Fruit fly (Drosophila melanogaster) whole organism, embryonic: Measurements from ENCODE around the gene Ptp10D.

Experiments
- Abd-B ChIP-seq: fragments of 200-800 bp; sonication (Bioruptor generic); optimal IDR thresholded peaks from 2 replicates; lab custom pipeline; 2018; ENCODE audit warnings: missing biosample characterization, mild to moderate bottlenecking, missing genetic modification characterization, moderate library complexity
- Atf3 ChIP-seq: fragments of 200-800 bp; sonication (Bioruptor generic); optimal IDR thresholded peaks from 3 replicates; lab custom pipeline; 2016; ENCODE audit warnings: missing biosample characterization, missing genetic modification characterization
- CG10209 ChIP-seq: fragments of 200-800 bp; sonication (Bioruptor generic); optimal IDR thresholded peaks from 3 replicates; lab custom pipeline; 2017; ENCODE audit warnings: missing biosample characterization, mild to moderate bottlenecking, missing genetic modification characterization, missing genetic modification reagents
- CG11696 ChIP-seq: fragments of 200-800 bp; sonication (Bioruptor generic); IDR thresholded peaks from 2 replicates; pipeline ENCODE4 v1.3.6; 2022; ENCODE audit warnings: missing biosample characterization, missing genetic modification characterization
- CG12219 ChIP-seq: fragments of 200-800 bp; sonication (Bioruptor generic); optimal IDR thresholded peaks from 3 replicates; lab custom pipeline; 2018; ENCODE audit warnings: missing biosample characterization, mild to moderate bottlenecking, missing genetic modification characterization
- CG12942 ChIP-seq: fragments of 200-800 bp; sonication (Bioruptor generic); optimal IDR thresholded peaks from 3 replicates; lab custom pipeline; 2016; ENCODE audit warnings: missing biosample characterization, missing genetic modification characterization
- CG13123 ChIP-seq: fragments of 200-800 bp; sonication (Bioruptor generic); optimal IDR thresholded peaks from 2 replicates; lab custom pipeline; 2016; ENCODE audit warnings: missing biosample characterization, missing genetic modification characterization
- CG14014 ChIP-seq: fragments of 200-800 bp; sonication (Bioruptor generic); IDR thresholded peaks from 2 replicates; pipeline ENCODE4 v1.3.6; 2022; ENCODE audit warnings: missing biosample characterization, missing genetic modification characterization
- CG15269 ChIP-seq: fragments of 200-800 bp; sonication (Bioruptor generic); optimal IDR thresholded peaks from 2 replicates; lab custom pipeline; 2018; ENCODE audit warnings: missing biosample characterization, mild to moderate bottlenecking, missing genetic modification characterization, moderate library complexity
- CG16779 ChIP-seq: fragments of 200-800 bp; sonication (Bioruptor generic); IDR thresholded peaks from 2 replicates; pipeline ENCODE4 v1.3.6; 2022; ENCODE audit warnings: missing biosample characterization, missing genetic modification characterization
- CG16863 ChIP-seq: fragments of 200-800 bp; sonication (Bioruptor generic); optimal IDR thresholded peaks from 3 replicates; lab custom pipeline; 2016; ENCODE audit warnings: missing biosample characterization, missing genetic modification characterization
- CG17186 ChIP-seq: fragments of 200-800 bp; sonication (Bioruptor generic); optimal IDR thresholded peaks from 3 replicates; lab custom pipeline; 2017; ENCODE audit warnings: missing biosample characterization, missing genetic modification reagents, missing genetic modification characterization
- CG17328 ChIP-seq: fragments of 200-800 bp; sonication (Bioruptor generic); IDR thresholded peaks from 2 replicates; pipeline ENCODE4 v1.3.6; 2022; ENCODE audit warnings: missing biosample characterization, missing genetic modification characterization
- CG17385 ChIP-seq: fragments of 200-800 bp; sonication (Bioruptor generic); optimal IDR thresholded peaks from 3 replicates; lab custom pipeline; 2018; ENCODE audit warnings: missing biosample characterization, mild to moderate bottlenecking, missing genetic modification characterization
- CG17829 ChIP-seq: fragments of 200-800 bp; optimal IDR thresholded peaks from 2 replicates; lab custom pipeline; 2019; ENCODE audit warnings: missing biosample characterization, mild to moderate bottlenecking, missing genetic modification characterization, moderate library complexity
- CG2712 ChIP-seq: fragments of 200-800 bp; optimal IDR thresholded peaks from 3 replicates; lab custom pipeline; 2019; ENCODE audit warnings: missing biosample characterization, mild to moderate bottlenecking, missing genetic modification characterization, moderate library complexity
- CG3065 ChIP-seq: fragments of 200-800 bp; sonication (Bioruptor generic); optimal IDR thresholded peaks from 2 replicates; lab custom pipeline; 2016; ENCODE audit warnings: missing biosample characterization, missing genetic modification characterization
- CG31388 ChIP-seq: fragments of 200-800 bp; sonication (Bioruptor generic); optimal IDR thresholded peaks from 2 replicates; lab custom pipeline; 2016; ENCODE audit warnings: missing biosample characterization, missing genetic modification characterization
- CG5245 ChIP-seq: fragments of 200-800 bp; sonication (Bioruptor generic); optimal IDR thresholded peaks from 3 replicates; lab custom pipeline; 2016; ENCODE audit warnings: missing biosample characterization, missing genetic modification characterization
- CG6272 ChIP-seq: fragments of 200-800 bp; sonication (Bioruptor generic); IDR thresholded peaks from 2 replicates; pipeline ENCODE4 v1.3.6; 2022; ENCODE audit warnings: missing biosample characterization, missing genetic modification characterization
- CG6689 ChIP-seq: fragments of 200-800 bp; sonication (Bioruptor generic); IDR thresholded peaks from 2 replicates; pipeline ENCODE4 v1.3.6; 2022; ENCODE audit warnings: missing biosample characterization, missing genetic modification characterization
- CG6791 ChIP-seq: fragments of 200-800 bp; sonication (Bioruptor generic); IDR thresholded peaks from 3 replicates; pipeline ENCODE4 v1.3.6; 2022; ENCODE audit warnings: missing biosample characterization, missing genetic modification characterization; ENCODE audit not compliant: partially characterized antibody
- CG7556 ChIP-seq: fragments of 200-800 bp; sonication (Bioruptor generic); optimal IDR thresholded peaks from 2 replicates; lab custom pipeline; 2017; ENCODE audit warnings: missing biosample characterization, mild to moderate bottlenecking, missing genetic modification characterization
- CG8765 ChIP-seq: fragments of 200-800 bp; sonication (Bioruptor generic); IDR thresholded peaks from 2 replicates; pipeline ENCODE4 v1.3.6; 2022; ENCODE audit warnings: missing biosample characterization, missing genetic modification characterization
- CG8944 ChIP-seq: fragments of 200-800 bp; sonication (Bioruptor generic); optimal IDR thresholded peaks from 3 replicates; lab custom pipeline; 2016; ENCODE audit warnings: missing biosample characterization, missing genetic modification characterization
- CG9876 ChIP-seq: fragments of 200-800 bp; sonication (Bioruptor generic); optimal IDR thresholded peaks from 2 replicates; lab custom pipeline; 2016; ENCODE audit warnings: missing biosample characterization, missing genetic modification characterization
- D ChIP-seq, 2 experiments: fragments of 200-800 bp in 1 of 2; fragments of >200 bp in 1 of 2; sonication (Bioruptor generic) in 1 of 2; optimal IDR thresholded peaks; 2 replicates in 1 of 2; 3 replicates in 1 of 2; lab custom pipeline; 2017; ENCODE audit warnings: mild to moderate bottlenecking in 1 of 2, missing biosample characterization in 1 of 2, missing genetic modification characterization in 1 of 2, missing genetic modification reagents in 1 of 2
- Dip3 ChIP-seq: fragments of 200-800 bp; sonication (Bioruptor generic); optimal IDR thresholded peaks from 3 replicates; lab custom pipeline; 2016; ENCODE audit warnings: missing biosample characterization, missing genetic modification characterization
- Ets65A ChIP-seq: fragments of 200-800 bp; sonication (Bioruptor generic); peaks from one replicate; lab custom pipeline; 2016; ENCODE audit warnings: missing biosample characterization, missing genetic modification characterization
- Kr ChIP-seq: fragments of 200-800 bp; sonication (Bioruptor generic); optimal IDR thresholded peaks from 2 replicates; lab custom pipeline; 2017; ENCODE audit warnings: missing biosample characterization, mild to moderate bottlenecking, missing genetic modification characterization
- MBD-R2 ChIP-seq: fragments of 200-800 bp; sonication (Bioruptor generic); IDR thresholded peaks from 2 replicates; pipeline ENCODE4 v1.3.6; 2022; ENCODE audit warnings: missing biosample characterization, missing genetic modification characterization
- Mad ChIP-seq: fragments of 200-800 bp; sonication (Bioruptor generic); optimal IDR thresholded peaks from 2 replicates; lab custom pipeline; 2016; ENCODE audit warnings: missing biosample characterization, missing genetic modification characterization
- Rx ChIP-seq: fragments of 200-800 bp; sonication (Bioruptor generic); IDR thresholded peaks from 2 replicates; pipeline ENCODE4 v1.3.6; 2022; ENCODE audit warnings: missing biosample characterization, missing genetic modification characterization
- Sin3A ChIP-seq: fragments of >200 bp; optimal IDR thresholded peaks from 2 replicates; lab custom pipeline; 2018
- Spps ChIP-seq: fragments of 200-800 bp; sonication (Bioruptor generic); optimal IDR thresholded peaks from 2 replicates; lab custom pipeline; 2018; ENCODE audit warnings: missing biosample characterization, mild to moderate bottlenecking, missing genetic modification characterization
- YL-1 ChIP-seq: fragments of 200-800 bp; sonication (Bioruptor generic); optimal IDR thresholded peaks from 3 replicates; lab custom pipeline; 2017; ENCODE audit warnings: missing biosample characterization, mild to moderate bottlenecking, missing genetic modification characterization
- abd-A ChIP-seq: fragments of 200-800 bp; sonication (Bioruptor generic); optimal IDR thresholded peaks from 3 replicates; lab custom pipeline; 2019; ENCODE audit warnings: missing biosample characterization, mild to moderate bottlenecking, missing genetic modification characterization, moderate library complexity
- bbx ChIP-seq: fragments of 200-800 bp; sonication (Bioruptor generic); IDR thresholded peaks from 2 replicates; pipeline ENCODE4 v1.3.6; 2022; ENCODE audit warnings: missing biosample characterization, missing genetic modification characterization; ENCODE audit not compliant: partially characterized antibody
- cato ChIP-seq: fragments of 200-800 bp; sonication (Bioruptor generic); optimal IDR thresholded peaks from 2 replicates; lab custom pipeline; 2016; ENCODE audit warnings: missing biosample characterization, missing genetic modification characterization, borderline replicate concordance
- esg ChIP-seq: fragments of 200-800 bp; sonication (Bioruptor generic); conservative IDR thresholded peaks from 2 replicates; pipeline ENCODE4 v1.3.6; 2022; ENCODE audit warnings: missing biosample characterization, missing genetic modification characterization
- fd96Cb ChIP-seq: fragments of 200-800 bp; sonication (Bioruptor generic); optimal IDR thresholded peaks from 2 replicates; lab custom pipeline; 2018; ENCODE audit warnings: missing biosample characterization, mild to moderate bottlenecking, missing genetic modification characterization, moderate library complexity
- fu2 ChIP-seq: fragments of 200-800 bp; sonication (Bioruptor generic); optimal IDR thresholded peaks from 2 replicates; lab custom pipeline; 2016; ENCODE audit warnings: missing biosample characterization, missing genetic modification characterization
- gt ChIP-seq: fragments of 200-800 bp; sonication (Bioruptor generic); IDR thresholded peaks from 2 replicates; pipeline ENCODE4 v1.3.6; 2022; ENCODE audit warnings: missing biosample characterization, missing genetic modification characterization
- jing ChIP-seq: fragments of 200-800 bp; sonication (Bioruptor generic); optimal IDR thresholded peaks from 2 replicates; lab custom pipeline; 2018; ENCODE audit warnings: missing biosample characterization, mild to moderate bottlenecking, missing genetic modification characterization
- lbe ChIP-seq: fragments of 200-800 bp; sonication (Bioruptor generic); optimal IDR thresholded peaks from 2 replicates; lab custom pipeline; 2016; ENCODE audit warnings: missing biosample characterization, mild to moderate bottlenecking, missing genetic modification characterization
- pita ChIP-seq: fragments of 200-800 bp; sonication (Bioruptor generic); optimal IDR thresholded peaks from 2 replicates; lab custom pipeline; 2017; ENCODE audit warnings: missing biosample characterization, mild to moderate bottlenecking, missing genetic modification characterization
- prd ChIP-seq, 3 experiments: fragments of >200 bp in 2 of 3; fragments of 200-800 bp in 1 of 3; sonication (Bioruptor generic) in 1 of 3; optimal IDR thresholded peaks in 2 of 3; IDR thresholded peaks in 1 of 3; 2 replicates in 2 of 3; 3 replicates in 1 of 3; pipeline versions ENCODE4 v1.3.6 to Lab custom; 2017 to 2022; ENCODE audit warnings: missing biosample characterization in 1 of 3, missing genetic modification characterization in 1 of 3
- repo ChIP-seq: fragments of 200-800 bp; sonication (Bioruptor generic); optimal IDR thresholded peaks from 2 replicates; lab custom pipeline; 2016; ENCODE audit warnings: missing biosample characterization, missing genetic modification characterization
- rib ChIP-seq: fragments of 200-800 bp; sonication (Bioruptor generic); IDR thresholded peaks from 2 replicates; pipeline ENCODE4 v1.3.6; 2022; ENCODE audit warnings: missing biosample characterization, missing genetic modification characterization
- zf30C ChIP-seq: fragments of 200-800 bp; sonication (Bioruptor generic); optimal IDR thresholded peaks from 3 replicates; lab custom pipeline; 2018; ENCODE audit warnings: missing biosample characterization, mild to moderate bottlenecking, missing genetic modification characterization

Gene Ptp10D

DNA sequence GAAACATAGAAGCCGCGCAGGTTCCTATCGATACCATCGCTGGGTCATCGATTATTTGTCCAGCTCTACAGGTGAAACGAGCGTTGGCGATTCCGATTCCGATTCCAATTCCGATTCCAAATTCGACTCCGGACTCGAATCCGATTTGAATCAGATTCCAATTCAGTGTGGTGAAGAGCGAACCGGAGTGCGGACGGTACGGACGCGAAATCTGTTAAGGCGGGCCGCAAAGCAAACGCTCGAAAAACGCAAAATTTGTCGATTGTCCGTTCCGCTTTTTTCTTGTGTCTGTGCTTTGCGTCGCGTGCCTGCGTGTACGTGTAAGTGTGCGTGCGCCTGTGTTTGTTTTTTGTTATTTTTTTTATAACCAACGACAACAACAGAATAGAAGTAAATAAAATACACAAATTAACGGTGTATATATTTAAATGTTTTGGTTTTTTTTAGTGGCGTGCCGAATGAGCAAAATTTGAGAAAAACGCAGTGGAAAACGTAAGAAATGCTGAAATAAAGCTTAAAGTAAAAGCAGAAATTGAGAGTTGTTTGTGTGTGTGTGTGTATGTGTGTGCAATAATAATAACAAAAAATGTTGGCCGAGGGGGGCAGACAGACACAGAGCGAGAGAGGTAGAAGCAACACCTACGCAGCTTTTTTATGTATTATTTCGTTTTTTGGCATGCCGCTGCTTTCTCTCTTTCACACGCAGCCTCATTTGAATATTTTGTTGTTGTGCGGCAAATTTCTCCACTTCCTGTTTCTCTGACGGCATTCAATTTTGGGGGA lies at the start of gene Ptp10D (continued):
- TF ChIP-seq CG6791 (peak; percentile 91), CG6689 (GFP tag; lab: Robert Waterston, UW) (no peak), CG31388 (GFP tag; lab: Kevin White, UChicago) (no peak), zf30C (GFP tag; lab: Kevin White, UChicago) (peak; percentile 47), lbe (GFP tag; lab: Kevin White, UChicago) (peak; percentile 57), CG17385 (no peak), CG11696 (GFP tag; lab: Robert Waterston, UW) (no peak), CG14014 (peak; percentile 16; the same call in 1 of the 2 replicates), CG7556 (GFP tag; lab: Kevin White, UChicago) (no peak), Abd-B (GFP tag; lab: Kevin White, UChicago) (no peak), CG5245 (GFP tag; lab: Kevin White, UChicago) (no peak), cato (no peak), rib (GFP tag; lab: Robert Waterston, UW) (peak; percentile 66; the same call in 1 of the 2 replicates), gt (GFP tag; lab: Robert Waterston, UW) (no peak), CG3065 (GFP tag; lab: Kevin White, UChicago) (no peak), CG12219 (GFP tag; lab: Kevin White, UChicago) (no peak), fd96Cb (no peak), pita (GFP tag; lab: Kevin White, UChicago) (no peak), fu2 (GFP tag; lab: Kevin White, UChicago) (no peak), MBD-R2 (GFP tag; lab: Robert Waterston, UW) (no peak), Sin3A (lab: Kevin White, UChicago) (peak; percentile 55), CG8944 (GFP tag; lab: Kevin White, UChicago) (no peak), CG13123 (GFP tag; lab: Kevin White, UChicago) (no peak), D (optimal IDR thresholded peaks at IDR 0.05; lab: Kevin White, UChicago) (no peak), D (GFP tag; optimal IDR thresholded peaks at IDR 0.05; lab: Kevin White, UChicago) (no peak), Atf3 (no peak), YL-1 (GFP tag; lab: Kevin White, UChicago) (peak; percentile 7), CG17829 (tag; lab: Kevin White, UChicago) (no peak), Mad (no peak), CG15269 (tag; lab: Kevin White, UChicago) (peak; percentile 10), CG16863 (GFP tag; lab: Kevin White, UChicago) (no peak), CG12942 (GFP tag; lab: Kevin White, UChicago) (no peak), Kr (GFP tag; lab: Kevin White, UChicago) (no peak), esg (GFP tag; lab: Robert Waterston, UW) (no peak), jing (GFP tag; lab: Kevin White, UChicago) (no peak), CG17186 (GFP tag; lab: Kevin White, UChicago) (no peak), bbx (GFP tag; lab: Robert Waterston, UW) (peak; percentile 94), Dip3 (no peak), abd-A (tag; lab: Kevin White, UChicago) (peak; percentile 78), CG8765 (GFP tag; lab: Robert Waterston, UW) (no peak), Spps (tag; lab: Kevin White, UChicago) (no peak), CG10209 (GFP tag; lab: Kevin White, UChicago) (no peak), prd (optimal IDR thresholded peaks at IDR 0.05; lab: Kevin White, UChicago) (no peak), prd (GFP tag; IDR thresholded peaks at IDR 0.05; lab: Robert Waterston, UW) (no peak), Ets65A (GFP tag; lab: Kevin White, UChicago) (no peak), CG17328 (GFP tag; lab: Robert Waterston, UW) (no peak), Rx (GFP tag; lab: Robert Waterston, UW) (no peak), CG16779 (GFP tag; lab: Robert Waterston, UW) (no peak), CG2712 (no peak), CG6272 (no peak), CG9876 (GFP tag; lab: Kevin White, UChicago) (no peak), repo (GFP tag; lab: Kevin White, UChicago) (no peak)
